Fruit fly (Drosophila melanogaster): ENCODE data around the gene CG4009.

DNA sequence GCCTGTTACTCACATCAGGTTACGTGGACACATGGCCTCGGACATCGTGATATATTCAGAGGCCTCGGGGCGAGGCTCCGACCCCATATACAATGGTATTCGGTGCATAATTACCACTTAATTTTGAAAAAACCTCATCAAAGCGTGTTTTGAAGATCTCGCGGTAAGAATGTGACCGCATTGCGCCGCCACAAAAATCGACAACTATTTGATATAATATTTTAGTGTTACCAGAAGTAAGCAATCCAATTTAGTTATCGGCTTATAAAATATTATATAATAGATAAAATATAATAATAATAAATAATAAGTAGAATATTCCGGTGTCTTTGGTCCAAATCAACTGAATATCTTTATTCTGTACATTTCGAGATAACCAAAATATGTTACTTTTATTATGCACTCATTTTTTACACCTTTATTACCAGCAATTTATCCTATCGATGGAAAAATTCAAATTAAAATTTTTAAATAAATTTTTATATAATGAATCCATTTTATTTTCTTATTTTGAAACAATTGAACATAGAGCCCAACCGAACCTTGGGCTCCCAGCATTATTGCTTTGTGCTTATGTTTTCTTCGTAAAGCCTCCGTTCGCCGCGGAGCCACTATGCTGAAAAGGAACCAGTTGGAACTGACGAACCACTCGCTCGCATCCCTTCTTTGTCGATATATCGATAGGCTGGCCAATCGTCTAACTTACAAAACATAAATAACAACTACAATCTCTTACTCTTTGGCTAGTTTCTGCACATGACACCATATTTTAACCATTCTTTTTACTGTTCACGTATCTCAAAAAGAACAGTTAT lies 4.4 kb upstream of the CG4009 start, which contains the start of the genes CG18213 and Trm7-32:
- TF ChIP-seq svp (GFP tag): no peak
- TF ChIP-seq CG16779 (tag; optimal IDR thresholded peaks at IDR 0.05): no peak
- TF ChIP-seq CG8119 (GFP tag; IDR thresholded peaks at IDR 0.05): no peak
- TF ChIP-seq CG6163 (GFP tag; IDR thresholded peaks at IDR 0.05): no peak
- TF ChIP-seq ss (GFP tag; optimal IDR thresholded peaks at IDR 0.05): no peak
- TF ChIP-seq dac (GFP tag; optimal IDR thresholded peaks at IDR 0.05): no peak
- TF ChIP-seq CG6792 (GFP tag; optimal IDR thresholded peaks at IDR 0.05): no peak
- TF ChIP-seq CG31627 (GFP tag; optimal IDR thresholded peaks at IDR 0.05): no peak
- TF ChIP-seq Blimp-1 (GFP tag; optimal IDR thresholded peaks at IDR 0.05): no peak
- TF ChIP-seq Eip78C (GFP tag): no peak
- TF ChIP-seq Lpt (GFP tag; optimal IDR thresholded peaks at IDR 0.05): no peak
- TF ChIP-seq Hr4 (GFP tag; optimal IDR thresholded peaks at IDR 0.05): no peak
- no peak for TF ChIP-seq CG9139 (GFP tag; optimal IDR thresholded peaks at IDR 0.05)
- TF ChIP-seq CG11902 (GFP tag; optimal IDR thresholded peaks at IDR 0.05): no peak
